Fruit fly (Drosophila melanogaster) whole organism, embryonic: ENCODE measurements around the gene wtrw.
A peak's percentile ranks its signal among the peaks of the same experiment; 100 is the strongest.

Source experiments
- Antp ChIP-seq: fragments of 200-800 bp; sonication (Bioruptor generic); optimal IDR thresholded peaks from 3 replicates; lab custom pipeline; 2016; ENCODE audit warnings: missing biosample characterization, missing genetic modification characterization
- B-H1 ChIP-seq: fragments of 200-800 bp; sonication (Bioruptor generic); IDR thresholded peaks from 3 replicates; pipeline ENCODE4 v1.3.6; 2022; ENCODE audit warnings: missing biosample characterization, missing genetic modification characterization
- B-H2 ChIP-seq: fragments of 200-800 bp; sonication (Bioruptor generic); optimal IDR thresholded peaks from 2 replicates; lab custom pipeline; 2018; ENCODE audit warnings: missing biosample characterization, mild to moderate bottlenecking, missing genetic modification characterization
- CG11456 ChIP-seq: fragments of 200-800 bp; sonication (Bioruptor generic); IDR thresholded peaks from 3 replicates; pipeline ENCODE4 v1.3.6; 2022; ENCODE audit warnings: missing biosample characterization, missing genetic modification characterization
- CG11696 ChIP-seq: fragments of 200-800 bp; sonication (Bioruptor generic); IDR thresholded peaks from 2 replicates; pipeline ENCODE4 v1.3.6; 2022; ENCODE audit warnings: missing biosample characterization, missing genetic modification characterization
- CG13287 ChIP-seq: fragments of 200-800 bp; sonication (Bioruptor generic); IDR thresholded peaks from 2 replicates; pipeline ENCODE4 v1.3.6; 2022; ENCODE audit warnings: missing biosample characterization, missing genetic modification characterization; ENCODE audit not compliant: partially characterized antibody
- CG14441 ChIP-seq: fragments of 200-800 bp; sonication (Bioruptor generic); IDR thresholded peaks from 2 replicates; pipeline ENCODE4 v1.3.6; 2022; ENCODE audit warnings: missing biosample characterization, missing genetic modification characterization
- CG15514 ChIP-seq: fragments of 200-800 bp; sonication (Bioruptor generic); optimal IDR thresholded peaks from 3 replicates; lab custom pipeline; 2017; ENCODE audit warnings: missing biosample characterization, missing genetic modification characterization, mild to moderate bottlenecking, moderate library complexity, missing genetic modification reagents
- CG1603 ChIP-seq: fragments of 200-800 bp; sonication (Bioruptor generic); optimal IDR thresholded peaks from 2 replicates; lab custom pipeline; 2019; ENCODE audit warnings: missing biosample characterization, mild to moderate bottlenecking, missing genetic modification characterization, moderate library complexity
- CG16815 ChIP-seq: fragments of 200-800 bp; sonication (Bioruptor generic); optimal IDR thresholded peaks from 3 replicates; lab custom pipeline; 2017; ENCODE audit warnings: missing biosample characterization, mild to moderate bottlenecking, missing genetic modification characterization
- CG17186 ChIP-seq: fragments of 200-800 bp; sonication (Bioruptor generic); optimal IDR thresholded peaks from 3 replicates; lab custom pipeline; 2017; ENCODE audit warnings: missing biosample characterization, missing genetic modification reagents, missing genetic modification characterization
- CG18011 ChIP-seq: fragments of 200-800 bp; sonication (Bioruptor generic); optimal IDR thresholded peaks from 2 replicates; lab custom pipeline; 2017; ENCODE audit warnings: missing biosample characterization, missing genetic modification characterization, mild to moderate bottlenecking, moderate library complexity, missing genotype
- CG2712 ChIP-seq: fragments of 200-800 bp; optimal IDR thresholded peaks from 3 replicates; lab custom pipeline; 2019; ENCODE audit warnings: missing biosample characterization, mild to moderate bottlenecking, missing genetic modification characterization, moderate library complexity
- CG31224 ChIP-seq: fragments of 200-800 bp; sonication (Bioruptor generic); IDR thresholded peaks from 2 replicates; pipeline ENCODE4 v1.3.6; 2022; ENCODE audit warnings: missing biosample characterization, missing genetic modification characterization
- CG33213 ChIP-seq: fragments of 200-800 bp; sonication (Bioruptor generic); optimal IDR thresholded peaks from 3 replicates; lab custom pipeline; 2016; ENCODE audit warnings: missing biosample characterization, missing genetic modification characterization
- CG3838 ChIP-seq: fragments of 200-800 bp; sonication (Bioruptor generic); optimal IDR thresholded peaks from 3 replicates; lab custom pipeline; 2016; ENCODE audit warnings: missing biosample characterization, missing genetic modification characterization
- CG3847 ChIP-seq: fragments of 200-800 bp; sonication (Bioruptor generic); IDR thresholded peaks from 2 replicates; pipeline ENCODE4 v1.3.6; 2022; ENCODE audit warnings: missing biosample characterization, missing genetic modification characterization
- CG4424 ChIP-seq: fragments of 200-800 bp; sonication (Bioruptor generic); optimal IDR thresholded peaks from 3 replicates; lab custom pipeline; 2016; ENCODE audit warnings: missing biosample characterization, missing genetic modification characterization
- CG6765 ChIP-seq: fragments of 200-800 bp; sonication (Bioruptor generic); optimal IDR thresholded peaks from 3 replicates; lab custom pipeline; 2017; ENCODE audit warnings: missing biosample characterization, mild to moderate bottlenecking, missing genetic modification characterization
- CG8924 ChIP-seq: fragments of 200-800 bp; optimal IDR thresholded peaks from 3 replicates; lab custom pipeline; 2019; ENCODE audit warnings: missing biosample characterization, mild to moderate bottlenecking, missing genetic modification characterization, moderate library complexity
- CG9437 ChIP-seq: fragments of 200-800 bp; sonication (Bioruptor generic); optimal IDR thresholded peaks from 2 replicates; lab custom pipeline; 2018; ENCODE audit warnings: missing biosample characterization, mild to moderate bottlenecking, missing genetic modification characterization
- CG9727 ChIP-seq: fragments of 200-800 bp; sonication (Bioruptor generic); optimal IDR thresholded peaks from 3 replicates; lab custom pipeline; 2017; ENCODE audit warnings: missing biosample characterization, mild to moderate bottlenecking, missing genetic modification characterization
- Dip3 ChIP-seq: fragments of 200-800 bp; sonication (Bioruptor generic); optimal IDR thresholded peaks from 3 replicates; lab custom pipeline; 2016; ENCODE audit warnings: missing biosample characterization, missing genetic modification characterization
- H15 ChIP-seq: fragments of 200-800 bp; sonication (Bioruptor generic); IDR thresholded peaks from 3 replicates; pipeline ENCODE4 v1.3.6; 2022; ENCODE audit warnings: missing biosample characterization, missing genetic modification characterization
- HLH3B ChIP-seq: fragments of 200-800 bp; sonication (Bioruptor generic); IDR thresholded peaks from 2 replicates; pipeline ENCODE4 v1.3.6; 2022; ENCODE audit warnings: missing biosample characterization, missing genetic modification characterization
- Meics ChIP-seq: fragments of 200-800 bp; sonication (Bioruptor generic); optimal IDR thresholded peaks from 2 replicates; lab custom pipeline; 2017; ENCODE audit warnings: missing biosample characterization, mild to moderate bottlenecking, missing genetic modification characterization
- NC2α ChIP-seq: fragments of 200-800 bp; sonication (Bioruptor generic); optimal IDR thresholded peaks from 2 replicates; lab custom pipeline; 2016; ENCODE audit warnings: missing biosample characterization, missing genetic modification characterization
- Pdp1 ChIP-seq, 2 experiments: fragments of 200-800 bp; sonication (Bioruptor generic); optimal IDR thresholded peaks; 3 replicates each; lab custom pipeline; 2016; ENCODE audit warnings: missing biosample characterization in 2 of 2, missing genetic modification characterization in 2 of 2, mild to moderate bottlenecking in 1 of 2, moderate library complexity in 1 of 2
- Sox100B ChIP-seq: fragments of 200-800 bp; sonication (Bioruptor generic); optimal IDR thresholded peaks from 3 replicates; lab custom pipeline; 2018; ENCODE audit warnings: missing biosample characterization, mild to moderate bottlenecking, missing genetic modification characterization
- Sry-β ChIP-seq: fragments of 200-800 bp; sonication (Bioruptor generic); optimal IDR thresholded peaks from 2 replicates; lab custom pipeline; 2018; ENCODE audit warnings: missing biosample characterization, mild to moderate bottlenecking, missing genetic modification characterization, moderate library complexity
- Xbp1 ChIP-seq: fragments of 200-800 bp; sonication (Bioruptor generic); optimal IDR thresholded peaks from 3 replicates; lab custom pipeline; 2016; ENCODE audit warnings: missing biosample characterization, mild to moderate bottlenecking, missing genetic modification characterization
- ash1 ChIP-seq: fragments of 200-800 bp; sonication (Bioruptor generic); optimal IDR thresholded peaks from 2 replicates; lab custom pipeline; 2018; ENCODE audit warnings: missing biosample characterization, mild to moderate bottlenecking, missing genetic modification characterization
- br ChIP-seq: fragments of >200 bp; optimal IDR thresholded peaks from 2 replicates; lab custom pipeline; 2017
- cg ChIP-seq: fragments of 200-800 bp; sonication (Bioruptor generic); optimal IDR thresholded peaks from 3 replicates; lab custom pipeline; 2019; ENCODE audit warnings: missing biosample characterization, mild to moderate bottlenecking, missing genetic modification characterization, moderate library complexity
- chinmo ChIP-seq: fragments of 200-800 bp; sonication (Bioruptor generic); IDR thresholded peaks from 4 replicates; pipeline ENCODE4 v1.3.6; 2022; ENCODE audit warnings: missing biosample characterization, missing genetic modification characterization; ENCODE audit not compliant: partially characterized antibody
- chm ChIP-seq: fragments of 200-800 bp; sonication (Bioruptor generic); IDR thresholded peaks from 2 replicates; pipeline ENCODE4 v1.3.6; 2022; ENCODE audit warnings: missing biosample characterization, missing genetic modification characterization
- ci ChIP-seq: fragments of 200-800 bp; sonication (Bioruptor generic); IDR thresholded peaks from 3 replicates; pipeline ENCODE4 v1.3.6; 2022; ENCODE audit warnings: missing biosample characterization, missing genetic modification characterization
- gce ChIP-seq: fragments of 200-800 bp; sonication (Bioruptor generic); IDR thresholded peaks from 3 replicates; pipeline ENCODE4 v1.3.6; 2022; ENCODE audit warnings: missing biosample characterization, missing genetic modification characterization
- gcm2 ChIP-seq: fragments of 200-800 bp; sonication (Bioruptor generic); optimal IDR thresholded peaks from 2 replicates; lab custom pipeline; 2016; ENCODE audit warnings: missing biosample characterization, missing genetic modification characterization
- hbn ChIP-seq: fragments of 200-800 bp; sonication (Bioruptor generic); IDR thresholded peaks from 2 replicates; pipeline ENCODE4 v1.3.6; 2022; ENCODE audit warnings: missing biosample characterization, missing genetic modification characterization; ENCODE audit not compliant: partially characterized antibody
- mirr ChIP-seq: fragments of 200-800 bp; sonication (Bioruptor generic); optimal IDR thresholded peaks from 3 replicates; lab custom pipeline; 2018; ENCODE audit warnings: missing biosample characterization, mild to moderate bottlenecking, missing genetic modification characterization
- nom ChIP-seq: fragments of 200-800 bp; sonication (Bioruptor generic); optimal IDR thresholded peaks from 2 replicates; lab custom pipeline; 2017; ENCODE audit warnings: missing biosample characterization, missing genetic modification characterization, mild to moderate bottlenecking, moderate library complexity, missing genetic modification reagents
- onecut ChIP-seq: fragments of 200-800 bp; sonication (Bioruptor generic); IDR thresholded peaks from 2 replicates; pipeline ENCODE4 v1.3.6; 2022; ENCODE audit warnings: missing biosample characterization, missing genetic modification characterization
- pan ChIP-seq, 4 experiments: fragments of >200 bp in 3 of 4; fragments of 200-800 bp in 1 of 4; sonication (Bioruptor generic) in 1 of 4; optimal IDR thresholded peaks in 3 of 4; IDR thresholded peaks in 1 of 4; 2 replicates each; pipeline versions ENCODE4 v1.3.6 to Lab custom; 2017 to 2022; ENCODE audit warnings: missing biosample characterization in 2 of 4, missing genetic modification characterization in 2 of 4, mixed read lengths in 1 of 4
- pros ChIP-seq: fragments of 200-800 bp; sonication (Bioruptor generic); optimal IDR thresholded peaks from 3 replicates; lab custom pipeline; 2019; ENCODE audit warnings: missing biosample characterization, mild to moderate bottlenecking, missing genetic modification characterization, moderate library complexity
- sd ChIP-seq: fragments of 200-800 bp; sonication (Bioruptor generic); optimal IDR thresholded peaks from 3 replicates; lab custom pipeline; 2018; ENCODE audit warnings: missing biosample characterization, mild to moderate bottlenecking, missing genetic modification characterization, moderate library complexity
- sens-2 ChIP-seq: fragments of 200-800 bp; sonication (Bioruptor generic); IDR thresholded peaks from 2 replicates; pipeline ENCODE4 v1.3.6; 2022; ENCODE audit warnings: missing biosample characterization, missing genetic modification characterization
- zen ChIP-seq: fragments of 200-800 bp; sonication (Bioruptor generic); optimal IDR thresholded peaks from 3 replicates; lab custom pipeline; 2018; ENCODE audit warnings: missing biosample characterization, mild to moderate bottlenecking, missing genetic modification characterization, moderate library complexity
- zfh2 ChIP-seq: fragments of 200-800 bp; sonication (Bioruptor generic); optimal IDR thresholded peaks from 2 replicates; lab custom pipeline; 2016; ENCODE audit warnings: missing biosample characterization, missing genetic modification characterization

wtrw gene

dm6 chr3R:7886167-7886858, 4.8 kb upstream of the wtrw start, which contains the start of gene CG17816 (continued):
- no peak for TF ChIP-seq hbn (GFP tag; lab: Robert Waterston, UW)
- no peak for TF ChIP-seq CG3847 (GFP tag; lab: Robert Waterston, UW)
- TF ChIP-seq CG6765 (GFP tag; lab: Kevin White, UChicago) = no peak
- no peak for TF ChIP-seq CG11696 (GFP tag; lab: Robert Waterston, UW)
- no peak for TF ChIP-seq CG14441 (GFP tag; lab: Robert Waterston, UW)
- TF ChIP-seq mirr (GFP tag; lab: Kevin White, UChicago) = no peak
- no peak for TF ChIP-seq ash1 (GFP tag; lab: Kevin White, UChicago)
- no peak for TF ChIP-seq H15 (GFP tag; lab: Robert Waterston, UW)
- no peak for TF ChIP-seq CG17186 (GFP tag; lab: Kevin White, UChicago)
- TF ChIP-seq chinmo (GFP tag; lab: Robert Waterston, UW) = no peak
- TF ChIP-seq CG8924 (tag; lab: Kevin White, UChicago) = no peak
- TF ChIP-seq CG31224 (GFP tag; lab: Robert Waterston, UW) = no peak
- TF ChIP-seq CG4424 (GFP tag; lab: Kevin White, UChicago) = no peak
- TF ChIP-seq nom (GFP tag; lab: Kevin White, UChicago) = peak; percentile 43
- TF ChIP-seq br = no peak
- no peak for TF ChIP-seq CG15514 (GFP tag; lab: Kevin White, UChicago)
- TF ChIP-seq Dip3 (GFP tag; lab: Kevin White, UChicago) = no peak
- no peak for TF ChIP-seq CG3838 (GFP tag; lab: Kevin White, UChicago)
- TF ChIP-seq CG9437 = no peak
- no peak for TF ChIP-seq zfh2 (GFP tag; lab: Kevin White, UChicago)
- TF ChIP-seq onecut = peak; percentile 71; the same call in 1 of the 2 replicates
- no peak for TF ChIP-seq B-H1

- TF ChIP-seq Antp (GFP tag; lab: Kevin White, UChicago) = peak; percentile 52
- TF ChIP-seq CG2712 (tag; lab: Kevin White, UChicago) = peak; percentile 40
- no peak for TF ChIP-seq Sry-β (GFP tag; lab: Kevin White, UChicago)
- peak; percentile 72 for TF ChIP-seq CG1603
- TF ChIP-seq Xbp1 = peak; percentile 47
- TF ChIP-seq cg (GFP tag; lab: Kevin White, UChicago) = no peak
- TF ChIP-seq NC2α (GFP tag; lab: Kevin White, UChicago) = no peak
- no peak for TF ChIP-seq gce (GFP tag; lab: Robert Waterston, UW)
- peak; percentile 33 for TF ChIP-seq sd (tag; lab: Kevin White, UChicago)
- peak; percentile 53; the same call in 1 of the 3 replicates for TF ChIP-seq ci (GFP tag; lab: Robert Waterston, UW)
- peak; percentile 73; the same call in 1 of the 3 replicates for TF ChIP-seq CG11456 (GFP tag; lab: Robert Waterston, UW)
- no peak for TF ChIP-seq pros (GFP tag; lab: Kevin White, UChicago)
- TF ChIP-seq Pdp1 (GFP tag; optimal IDR thresholded peaks at IDR 0.05; lab: Kevin White, UChicago) = peak in 1 of 2 experiments; percentile 55
- no peak for TF ChIP-seq pan (optimal IDR thresholded peaks at IDR 0.05; lab: Kevin White, UChicago)
- TF ChIP-seq pan (GFP tag; optimal IDR thresholded peaks at IDR 0.05 in 1 of 2, IDR thresholded peaks at IDR 0.05 in 1 of 2) = peak in 1 of 2 experiments; percentile 37
- no peak for TF ChIP-seq sens-2
- peak; percentile 49 for TF ChIP-seq Meics
- TF ChIP-seq CG16815 (GFP tag; lab: Kevin White, UChicago) = peak; percentile 32
- peak; percentile 10 for TF ChIP-seq gcm2 (GFP tag; lab: Kevin White, UChicago)
- no peak for TF ChIP-seq Sox100B
- peak; percentile 2 for TF ChIP-seq zen (tag; lab: Kevin White, UChicago)
- TF ChIP-seq HLH3B (GFP tag; lab: Robert Waterston, UW) = 0 out of 2 replicates have a peak, but pooled peaks have one; percentile 7
- peak; percentile 23 for TF ChIP-seq CG18011 (GFP tag; lab: Kevin White, UChicago)
- peak; percentile 95 for TF ChIP-seq CG15514 (GFP tag; lab: Kevin White, UChicago)
- TF ChIP-seq CG9727 = peak; percentile 46
- peak; percentile 35 for TF ChIP-seq CG33213
- TF ChIP-seq chm (GFP tag; lab: Robert Waterston, UW) = no peak
- TF ChIP-seq B-H2 (GFP tag; lab: Kevin White, UChicago) = no peak
- peak; percentile 65 for TF ChIP-seq CG13287
These were observed 4.3 kb upstream of the wtrw start, which contains the start of gene ArgRS-m for dm6 chr3R:7886859-7887190. Gene ArgRS-m (plus strand): TSS chr3R:7887045.
